Fruit fly (Drosophila melanogaster) whole organism, wandering third instar larva: Measurements from ENCODE around the gene Lztr1.

Experiments
- Abd-B ChIP-seq: fragments of >200 bp; optimal IDR thresholded peaks from 2 replicates; lab custom pipeline; 2017; ENCODE audit warnings: missing biosample characterization, missing genetic modification characterization
- CG32264 ChIP-seq: fragments of 200-800 bp; sonication (Bioruptor generic); optimal IDR thresholded peaks from 2 replicates; lab custom pipeline; 2016; ENCODE audit warnings: missing biosample characterization, missing genetic modification characterization
- CG9705 ChIP-seq: fragments of 200-800 bp; sonication (Bioruptor generic); optimal IDR thresholded peaks from 2 replicates; lab custom pipeline; 2018; ENCODE audit warnings: missing biosample characterization, mild to moderate bottlenecking, missing genetic modification characterization
- CrebA ChIP-seq: fragments of 200-800 bp; sonication (Bioruptor generic); optimal IDR thresholded peaks from 2 replicates; lab custom pipeline; 2016; ENCODE audit warnings: missing biosample characterization, mild to moderate bottlenecking, missing genetic modification characterization, borderline replicate concordance
- Dfd ChIP-seq: fragments of >200 bp; optimal IDR thresholded peaks from 2 replicates; lab custom pipeline; 2017; ENCODE audit warnings: missing biosample characterization, missing genetic modification characterization
- Dif ChIP-seq: fragments of 200-275, 200-300 bp; sonication (Bioruptor generic); optimal IDR thresholded peaks from 2 replicates; lab custom pipeline; 2018; ENCODE audit warnings: missing biosample characterization, missing genetic modification characterization; ENCODE audit not compliant: partially characterized antibody
- GATAd ChIP-seq: sonication (Bioruptor generic); optimal IDR thresholded peaks from 2 replicates; lab custom pipeline; 2016; ENCODE audit warnings: missing biosample characterization, missing genetic modification characterization
- HLH106 ChIP-seq: fragments of 200-800 bp; optimal IDR thresholded peaks from 3 replicates; lab custom pipeline; 2019; ENCODE audit warnings: missing biosample characterization, mild to moderate bottlenecking, missing genetic modification characterization, moderate library complexity
- Hnf4 ChIP-seq: fragments of 200-800 bp; sonication (Bioruptor generic); optimal IDR thresholded peaks from 2 replicates; lab custom pipeline; 2016; ENCODE audit warnings: missing biosample characterization, mild to moderate bottlenecking, missing genetic modification characterization
- Hr78 ChIP-seq: fragments of >200 bp; optimal IDR thresholded peaks from 2 replicates; lab custom pipeline; 2017; ENCODE audit warnings: missing biosample characterization, missing genetic modification characterization
- Hr83 ChIP-seq: fragments of 200-300 bp; sonication (Bioruptor generic); optimal IDR thresholded peaks from 2 replicates; lab custom pipeline; 2016; ENCODE audit warnings: missing biosample characterization, mild to moderate bottlenecking, missing genetic modification characterization, moderate library complexity; ENCODE audit not compliant: poor library complexity, severe bottlenecking
- Jra ChIP-seq: sonication (Bioruptor generic); optimal IDR thresholded peaks from 2 replicates; lab custom pipeline; 2016; ENCODE audit warnings: missing biosample characterization, missing genetic modification characterization
- Mio ChIP-seq: sonication (Bioruptor generic); optimal IDR thresholded peaks from 2 replicates; lab custom pipeline; 2016; ENCODE audit warnings: missing biosample characterization, missing genetic modification characterization
- Myc ChIP-seq: fragments of >200 bp; optimal IDR thresholded peaks from 2 replicates; lab custom pipeline; 2017
- N ChIP-seq: fragments of >200 bp; optimal IDR thresholded peaks from 2 replicates; lab custom pipeline; 2018; ENCODE audit warnings: missing biosample characterization, missing external identifiers, missing genetic modification characterization
- OdsH ChIP-seq: fragments of 200-800 bp; sonication (Bioruptor generic); optimal IDR thresholded peaks from 2 replicates; lab custom pipeline; 2016; ENCODE audit warnings: missing biosample characterization, mild to moderate bottlenecking, missing genetic modification characterization
- Rel ChIP-seq, 2 experiments: fragments of 200-800 bp; sonication (Bioruptor generic) in 1 of 2; optimal IDR thresholded peaks; 2 replicates in 1 of 2; 3 replicates in 1 of 2; lab custom pipeline; 2016 to 2019; ENCODE audit warnings: mild to moderate bottlenecking in 2 of 2, missing biosample characterization in 2 of 2, missing genetic modification characterization in 2 of 2, moderate library complexity in 1 of 2
- Sp1 ChIP-seq: fragments of 200-800 bp; sonication (Bioruptor generic); optimal IDR thresholded peaks from 3 replicates; lab custom pipeline; 2019; ENCODE audit warnings: missing biosample characterization, mild to moderate bottlenecking, missing genetic modification characterization, moderate library complexity
- Vsx2 ChIP-seq: fragments of 200-300, 225-300 bp; sonication (Bioruptor generic); optimal IDR thresholded peaks from 2 replicates; lab custom pipeline; 2018; ENCODE audit warnings: missing biosample characterization, missing genetic modification characterization; ENCODE audit not compliant: partially characterized antibody
- br ChIP-seq: fragments of 200-800 bp; sonication (Bioruptor generic); optimal IDR thresholded peaks from 2 replicates; lab custom pipeline; 2016; ENCODE audit warnings: missing biosample characterization, missing genetic modification characterization
- brk ChIP-seq: fragments of 200-800 bp; sonication (Bioruptor generic); optimal IDR thresholded peaks from 2 replicates; lab custom pipeline; 2016; ENCODE audit warnings: missing biosample characterization, mild to moderate bottlenecking, missing genetic modification characterization
- dl ChIP-seq, 2 experiments: fragments of 175-275, 200-275 bp in 1 of 2; fragments of 200-275 bp in 1 of 2; sonication (Bioruptor generic); optimal IDR thresholded peaks; lab custom pipeline; 2018; ENCODE audit warnings: mild to moderate bottlenecking in 2 of 2, missing biosample characterization in 2 of 2, missing genetic modification characterization in 2 of 2, moderate library complexity in 2 of 2; ENCODE audit not compliant: partially characterized antibody in 2 of 2, insufficient read depth in 1 of 2
- dmrt93B ChIP-seq: fragments of 200-800 bp; sonication (Bioruptor generic); optimal IDR thresholded peaks from 2 replicates; lab custom pipeline; 2018; ENCODE audit warnings: missing biosample characterization, mild to moderate bottlenecking, missing genetic modification characterization
- dsf ChIP-seq: sonication (Bioruptor generic); optimal IDR thresholded peaks from 2 replicates; lab custom pipeline; 2016; ENCODE audit warnings: missing biosample characterization, missing genetic modification characterization, borderline replicate concordance
- ey ChIP-seq: fragments of 200-800 bp; sonication (Bioruptor generic); optimal IDR thresholded peaks from 2 replicates; lab custom pipeline; 2016; ENCODE audit warnings: missing biosample characterization, missing genetic modification characterization
- foxo ChIP-seq, 2 experiments: fragments of 200-800 bp; sonication (Bioruptor generic); optimal IDR thresholded peaks; 2 replicates in 1 of 2; 3 replicates in 1 of 2; lab custom pipeline; 2016 to 2017; ENCODE audit warnings: missing biosample characterization in 2 of 2, missing genetic modification characterization in 2 of 2
- fru ChIP-seq: fragments of 200-800 bp; sonication (Bioruptor generic); optimal IDR thresholded peaks from 3 replicates; lab custom pipeline; 2016; ENCODE audit warnings: missing biosample characterization, mild to moderate bottlenecking, missing genetic modification characterization
- h ChIP-seq: fragments of 200-800 bp; sonication (Bioruptor generic); optimal IDR thresholded peaks from 3 replicates; lab custom pipeline; 2016; ENCODE audit warnings: missing biosample characterization, mild to moderate bottlenecking, missing genetic modification characterization
- jim ChIP-seq: fragments of 175-275, 200-325 bp; sonication (Bioruptor generic); optimal IDR thresholded peaks from 2 replicates; lab custom pipeline; 2016; ENCODE audit warnings: missing biosample characterization, mild to moderate bottlenecking, missing genetic modification characterization
- lola ChIP-seq: fragments of >200 bp; optimal IDR thresholded peaks from 2 replicates; lab custom pipeline; 2017; ENCODE audit warnings: missing biosample characterization, missing genetic modification characterization
- pan ChIP-seq: fragments of >200 bp; optimal IDR thresholded peaks from 2 replicates; lab custom pipeline; 2017
- psq ChIP-seq: fragments of 200-800 bp; sonication (Bioruptor generic); optimal IDR thresholded peaks from 3 replicates; lab custom pipeline; 2017; ENCODE audit warnings: missing biosample characterization, mild to moderate bottlenecking, missing genetic modification characterization, moderate library complexity
- rgr ChIP-seq: fragments of 200-800 bp; sonication (Bioruptor generic); optimal IDR thresholded peaks from 3 replicates; lab custom pipeline; 2016; ENCODE audit warnings: missing biosample characterization, mild to moderate bottlenecking, missing genetic modification characterization
- sage ChIP-seq: fragments of 200-800 bp; sonication (Bioruptor generic); optimal IDR thresholded peaks from 2 replicates; lab custom pipeline; 2016; ENCODE audit warnings: missing biosample characterization, mild to moderate bottlenecking, missing genetic modification characterization
- sv ChIP-seq: fragments of 200-800 bp; sonication (Bioruptor generic); optimal IDR thresholded peaks from 3 replicates; lab custom pipeline; 2016; ENCODE audit warnings: missing biosample characterization, missing genetic modification characterization
- tai ChIP-seq: sonication (Bioruptor generic); optimal IDR thresholded peaks from 2 replicates; lab custom pipeline; 2016; ENCODE audit warnings: missing biosample characterization, missing genetic modification characterization
- usp ChIP-seq: fragments of >200 bp; optimal IDR thresholded peaks from 2 replicates; lab custom pipeline; 2017; ENCODE audit warnings: missing biosample characterization, missing genetic modification characterization
- woc ChIP-seq: sonication (Bioruptor generic); optimal IDR thresholded peaks from 2 replicates; lab custom pipeline; 2016; ENCODE audit warnings: missing biosample characterization, mild to moderate bottlenecking, missing genetic modification characterization

Gene Lztr1

dm6 chrX:953807-954206 lies 26.4 kb upstream of the Lztr1 start:
- TF ChIP-seq dmrt93B (GFP tag; lab: Kevin White, UChicago) = no peak
- peak in 1 of 2 experiments; percentile 26 for TF ChIP-seq foxo (GFP tag; optimal IDR thresholded peaks at IDR 0.05; lab: Kevin White, UChicago)
- peak; percentile 13 for TF ChIP-seq rgr
- no peak for TF ChIP-seq dl (GFP tag; optimal IDR thresholded peaks at IDR 0.05; lab: Kevin White, UChicago; ENCODE audit: insufficient read depth in 1 of 2, partially characterized antibody in 2 of 2)
- TF ChIP-seq Myc (lab: Kevin White, UChicago) = no peak
- peak; percentile 8 for TF ChIP-seq h (GFP tag; lab: Kevin White, UChicago)
- TF ChIP-seq, all 38 proteins: peak for 3

- TF ChIP-seq Dfd (GFP tag; lab: Kevin White, UChicago) (no peak), Hr78 (GFP tag; lab: Kevin White, UChicago) (no peak), OdsH (GFP tag; lab: Kevin White, UChicago) (no peak), Jra (GFP tag; lab: Kevin White, UChicago) (no peak), h (GFP tag; lab: Kevin White, UChicago) (no peak), CG9705 (GFP tag; lab: Kevin White, UChicago) (no peak), jim (GFP tag; lab: Kevin White, UChicago) (no peak), Rel (GFP tag; optimal IDR thresholded peaks at IDR 0.05; lab: Kevin White, UChicago) (no peak), Rel (tag; optimal IDR thresholded peaks at IDR 0.05; lab: Kevin White, UChicago) (no peak), tai (GFP tag; lab: Kevin White, UChicago) (no peak), foxo (GFP tag; optimal IDR thresholded peaks at IDR 0.05; lab: Kevin White, UChicago) (no peak), ey (GFP tag; lab: Kevin White, UChicago) (no peak), Hnf4 (no peak)
These were observed 24.4 kb upstream of the Lztr1 start, which contains the start of gene CG3690 for dm6 chrX:951800-952199. TSS of gene CG3690 (minus strand) at chrX:951900.

dm6 chrX:948285-948556 lies 20.8 kb upstream of the Lztr1 start:
- TF ChIP-seq foxo (GFP tag; optimal IDR thresholded peaks at IDR 0.05; lab: Kevin White, UChicago) = peak in 1 of 2 experiments; percentile 18
- no peak for TF ChIP-seq brk (GFP tag; lab: Kevin White, UChicago)
- no peak for TF ChIP-seq Myc (lab: Kevin White, UChicago)
- TF ChIP-seq h (GFP tag; lab: Kevin White, UChicago) = peak; percentile 9
- no peak for TF ChIP-seq pan

dm6 chrX:947450-948284 lies 20.3 kb upstream of the Lztr1 start, which contains the start of gene CG3699:
TSS of gene CG3699 (minus strand) at chrX:947500.
- TF ChIP-seq sv (GFP tag; lab: Kevin White, UChicago) = peak; percentile 21
- peak; percentile 57 for TF ChIP-seq br (GFP tag; lab: Kevin White, UChicago)
- TF ChIP-seq HLH106 (tag; lab: Kevin White, UChicago) = peak; percentile 57
- TF ChIP-seq sage (GFP tag; lab: Kevin White, UChicago) = no peak
- peak; percentile 40 for TF ChIP-seq ey (GFP tag; lab: Kevin White, UChicago)
- TF ChIP-seq CrebA (GFP tag; lab: Kevin White, UChicago) = no peak
- TF ChIP-seq fru (GFP tag; lab: Kevin White, UChicago) = peak; percentile 61
- no peak for TF ChIP-seq Abd-B (GFP tag; lab: Kevin White, UChicago)
- TF ChIP-seq pan = no peak
- no peak for TF ChIP-seq Jra (GFP tag; lab: Kevin White, UChicago)
- no peak for TF ChIP-seq dsf (GFP tag; lab: Kevin White, UChicago)
- TF ChIP-seq foxo (GFP tag; optimal IDR thresholded peaks at IDR 0.05; lab: Kevin White, UChicago) = peak in 1 of 2 experiments; percentile 58
- TF ChIP-seq Dif = no peak
- peak; percentile 55 for TF ChIP-seq dmrt93B (GFP tag; lab: Kevin White, UChicago)
- TF ChIP-seq rgr = peak; percentile 43
- TF ChIP-seq lola (GFP tag; lab: Kevin White, UChicago) = no peak
- TF ChIP-seq h (GFP tag; lab: Kevin White, UChicago) = peak; percentile 27
- TF ChIP-seq brk (GFP tag; lab: Kevin White, UChicago) = no peak
- no peak for TF ChIP-seq Hr78 (GFP tag; lab: Kevin White, UChicago)
- TF ChIP-seq tai (GFP tag; lab: Kevin White, UChicago) = no peak
- TF ChIP-seq psq (GFP tag; lab: Kevin White, UChicago) = peak; percentile 44
- peak; percentile 53 for TF ChIP-seq Sp1
- TF ChIP-seq jim (GFP tag; lab: Kevin White, UChicago) = no peak
- no peak for TF ChIP-seq GATAd (GFP tag; lab: Kevin White, UChicago)
- no peak for TF ChIP-seq CG9705 (GFP tag; lab: Kevin White, UChicago)
- TF ChIP-seq dl (GFP tag; optimal IDR thresholded peaks at IDR 0.05; lab: Kevin White, UChicago; ENCODE audit: insufficient read depth in 1 of 2, partially characterized antibody in 2 of 2) = no peak
- TF ChIP-seq Vsx2 = no peak
- no peak for TF ChIP-seq Myc (lab: Kevin White, UChicago)
- no peak for TF ChIP-seq CG32264 (GFP tag; lab: Kevin White, UChicago)
- no peak for TF ChIP-seq Hnf4
- TF ChIP-seq usp = no peak
- TF ChIP-seq Dfd (GFP tag; lab: Kevin White, UChicago) = no peak
- no peak for TF ChIP-seq N (GFP tag; lab: Kevin White, UChicago)
- TF ChIP-seq Hr83 (GFP tag; lab: Kevin White, UChicago) = no peak
- TF ChIP-seq Rel (GFP tag; optimal IDR thresholded peaks at IDR 0.05; lab: Kevin White, UChicago) = no peak
- TF ChIP-seq Rel (tag; optimal IDR thresholded peaks at IDR 0.05; lab: Kevin White, UChicago) = no peak
- TF ChIP-seq OdsH (GFP tag; lab: Kevin White, UChicago) = peak; percentile 53
- no peak for TF ChIP-seq woc (GFP tag; lab: Kevin White, UChicago)
- TF ChIP-seq Mio (GFP tag; lab: Kevin White, UChicago) = no peak
- TF ChIP-seq, all 38 proteins: peak for 12
